Worm (Caenorhabditis elegans) whole organism, L1 larva: ENCODE results near the gene F45D11.11.
"Not testable (repeated sequence)": the region's sequence is repeated elsewhere in the genome, so short reads cannot be mapped to it uniquely, and the experiment has no call there.

ENCODE experiments used
- C34B4.2 ChIP-seq: sonication (generic microtip); optimal IDR thresholded peaks from 2 replicates; lab custom pipeline; 2017; ENCODE audit warnings: mild to moderate bottlenecking, missing genetic modification characterization, missing compliant biosample characterization
- Y116A8C.19 ChIP-seq: sonication (generic microtip); optimal IDR thresholded peaks from 2 replicates; lab custom pipeline; 2016; ENCODE audit warnings: missing compliant biosample characterization, missing genetic modification characterization, borderline replicate concordance
- alr-1 ChIP-seq: fragments of 200-800 bp; sonication (Bioruptor generic); optimal IDR thresholded peaks from 2 replicates; lab custom pipeline; 2018; ENCODE audit warnings: borderline replicate concordance, mild to moderate bottlenecking, missing genetic modification characterization, missing compliant biosample characterization
- aly-2 ChIP-seq: fragments of 150-350 bp; optimal IDR thresholded peaks from 2 replicates; lab custom pipeline; 2014; ENCODE audit warnings: missing biosample characterization, missing genetic modification characterization
- ama-1 ChIP-seq: fragments of 150-350 bp; optimal IDR thresholded peaks from 2 replicates; lab custom pipeline; 2014
- ceh-8 ChIP-seq: fragments of 200-800 bp; sonication (Bioruptor generic); optimal IDR thresholded peaks from 2 replicates; lab custom pipeline; 2018; ENCODE audit warnings: mild to moderate bottlenecking, missing genetic modification characterization, moderate library complexity, missing compliant biosample characterization
- dpl-1 ChIP-seq, 3 experiments: fragments of 150-350 bp in 2 of 3; sonication (generic microtip) in 1 of 3; optimal IDR thresholded peaks; 2 replicates each; lab custom pipeline; 2014 to 2017; ENCODE audit warnings: missing biosample characterization in 3 of 3, missing genetic modification characterization in 3 of 3, missing genetic modification reagents in 3 of 3
- dsc-1 ChIP-seq: sonication (generic microtip); optimal IDR thresholded peaks from 2 replicates; lab custom pipeline; 2016; ENCODE audit warnings: mild to moderate bottlenecking, missing genetic modification characterization, missing compliant biosample characterization
- efl-1 ChIP-seq, 4 experiments: fragments of 150-350 bp; optimal IDR thresholded peaks in 3 of 4; peaks in 1 of 4; 1 replicate in 1 of 4; 2 replicates in 3 of 4; lab custom pipeline; 2014; ENCODE audit warnings: missing biosample characterization in 2 of 4, missing genetic modification characterization in 2 of 4, missing genetic modification reagents in 2 of 4
- egl-13 ChIP-seq: sonication (generic microtip); optimal IDR thresholded peaks from 2 replicates; lab custom pipeline; 2016; ENCODE audit warnings: missing genotype, missing genetic modification reagents, missing genetic modification characterization, missing compliant biosample characterization
- ets-5 ChIP-seq: fragments of 200-800 bp; sonication (Bioruptor generic); IDR thresholded peaks from 2 replicates; pipeline ENCODE4 v1.3.6; 2022; ENCODE audit warnings: missing genetic modification characterization, missing compliant biosample characterization
- fkh-8 ChIP-seq: sonication (generic microtip); optimal IDR thresholded peaks from 2 replicates; lab custom pipeline; 2016; ENCODE audit warnings: mild to moderate bottlenecking, missing genetic modification characterization, missing compliant biosample characterization
- fos-1 ChIP-seq: fragments of 150-350 bp; optimal IDR thresholded peaks from 2 replicates; lab custom pipeline; 2014; ENCODE audit warnings: missing biosample characterization, missing genetic modification characterization
- grh-1 ChIP-seq: fragments of 200-800 bp; sonication (Bioruptor generic); IDR thresholded peaks from 2 replicates; pipeline ENCODE4 v1.3.6; 2022; ENCODE audit warnings: missing genetic modification reagents, missing genetic modification characterization, missing compliant biosample characterization
- hpl-2 ChIP-seq: fragments of 150-350 bp; optimal IDR thresholded peaks from 2 replicates; lab custom pipeline; 2014; ENCODE audit warnings: missing biosample characterization, missing genetic modification reagents, missing genetic modification characterization
- isw-1 ChIP-seq: fragments of 200-800 bp; sonication (Bioruptor generic); IDR thresholded peaks from 2 replicates; pipeline ENCODE4 v1.3.6; 2022; ENCODE audit warnings: missing genetic modification characterization, missing compliant biosample characterization
- jun-1 ChIP-seq: fragments of 150-350 bp; optimal IDR thresholded peaks from 2 replicates; lab custom pipeline; 2014; ENCODE audit warnings: missing biosample characterization, missing genetic modification reagents, missing genetic modification characterization
- lin-13 ChIP-seq: fragments of 150-350 bp; optimal IDR thresholded peaks from 2 replicates; lab custom pipeline; 2014; ENCODE audit warnings: missing biosample characterization, missing genetic modification reagents, missing genetic modification characterization
- lin-14 ChIP-seq: fragments of 200-800 bp; sonication (Bioruptor generic); optimal IDR thresholded peaks from 2 replicates; lab custom pipeline; 2018; ENCODE audit warnings: mild to moderate bottlenecking, missing genetic modification characterization, moderate library complexity, missing compliant biosample characterization
- nhr-19 ChIP-seq: fragments of 200-800 bp; sonication (Bioruptor generic); conservative IDR thresholded peaks from 2 replicates; pipeline ENCODE4 v1.3.6; 2022; ENCODE audit warnings: missing genetic modification characterization, missing compliant biosample characterization
- nhr-28 ChIP-seq: fragments of 150-350 bp; optimal IDR thresholded peaks from 2 replicates; lab custom pipeline; 2014; ENCODE audit warnings: missing biosample characterization, missing genetic modification characterization
- nhr-76 ChIP-seq: sonication (generic microtip); optimal IDR thresholded peaks from 2 replicates; lab custom pipeline; 2017; ENCODE audit warnings: missing biosample characterization, missing genetic modification characterization
- nhr-84 ChIP-seq: sonication (generic microtip); optimal IDR thresholded peaks from 2 replicates; lab custom pipeline; 2017; ENCODE audit warnings: missing biosample characterization, missing genetic modification characterization
- nhr-90 ChIP-seq: sonication (generic microtip); optimal IDR thresholded peaks from 2 replicates; lab custom pipeline; 2016; ENCODE audit warnings: mild to moderate bottlenecking, missing genetic modification characterization, missing compliant biosample characterization; ENCODE audit not compliant: poor library complexity
- pqm-1 ChIP-seq: sonication (generic microtip); optimal IDR thresholded peaks from 3 replicates; lab custom pipeline; 2017; ENCODE audit warnings: missing biosample characterization, missing genetic modification characterization
- sox-4 ChIP-seq: sonication (generic microtip); optimal IDR thresholded peaks from 2 replicates; lab custom pipeline; 2016; ENCODE audit warnings: missing genetic modification characterization, missing compliant biosample characterization
- sptf-1 ChIP-seq: fragments of 150-350 bp; optimal IDR thresholded peaks from 2 replicates; lab custom pipeline; 2014; ENCODE audit warnings: missing biosample characterization, missing genetic modification characterization
- swsn-7 ChIP-seq: sonication (generic microtip); optimal IDR thresholded peaks from 2 replicates; lab custom pipeline; 2016; ENCODE audit warnings: missing genetic modification characterization, missing compliant biosample characterization
- tbx-2 ChIP-seq: sonication (generic microtip); optimal IDR thresholded peaks from 2 replicates; lab custom pipeline; 2016; ENCODE audit warnings: missing genetic modification characterization, missing compliant biosample characterization
- unc-30 ChIP-seq: sonication (generic microtip); optimal IDR thresholded peaks from 2 replicates; lab custom pipeline; 2017; ENCODE audit warnings: missing biosample characterization, missing genetic modification characterization
- unc-62 ChIP-seq: fragments of 150-350 bp; optimal IDR thresholded peaks from 2 replicates; lab custom pipeline; 2014; ENCODE audit warnings: missing biosample characterization, missing genetic modification reagents, missing genetic modification characterization
- unc-86 ChIP-seq: sonication (generic microtip); optimal IDR thresholded peaks from 2 replicates; lab custom pipeline; 2016; ENCODE audit warnings: missing genetic modification characterization, missing compliant biosample characterization
- vab-15 ChIP-seq: sonication (generic microtip); optimal IDR thresholded peaks from 2 replicates; lab custom pipeline; 2017; ENCODE audit warnings: missing genotype, mild to moderate bottlenecking, missing genetic modification characterization, missing compliant biosample characterization
- zag-1 ChIP-seq: fragments of 150-350 bp; optimal IDR thresholded peaks from 2 replicates; lab custom pipeline; 2014; ENCODE audit warnings: missing biosample characterization, missing genetic modification characterization
- zip-4 ChIP-seq: fragments of 200-800 bp; sonication (Bioruptor generic); optimal IDR thresholded peaks from 2 replicates; lab custom pipeline; 2018; ENCODE audit warnings: mild to moderate bottlenecking, missing genetic modification characterization, moderate library complexity, missing compliant biosample characterization
- ztf-11 ChIP-seq, 2 experiments: sonication (generic microtip); optimal IDR thresholded peaks; 2 replicates each; lab custom pipeline; 2016 to 2017; ENCODE audit warnings: missing genetic modification characterization in 2 of 2, missing biosample characterization in 1 of 2, missing compliant biosample characterization in 1 of 2

F45D11.11 gene

ce11 chrII:996112-996511 lies at the start of gene F45D11.11:
Gene F45D11.11 (minus strand): TSS chrII:996212.
- not testable (repeated sequence) for TF ChIP-seq ets-5 (GFP tag; lab: Robert Waterston, UW); nhr-28 (tag; lab: Kevin White, UChicago); nhr-19 (GFP tag; lab: Robert Waterston, UW)

ce11 chrII:1045692-1046091 lies 49.7 kb upstream of the F45D11.11 start, which contains the start of gene str-148:
Gene str-148 (plus strand): TSS chrII:1045992.
- TF ChIP-seq swsn-7 (tag; lab: Kevin White, UChicago) = no peak
- TF ChIP-seq sptf-1 (tag; lab: Kevin White, UChicago) = no peak
- TF ChIP-seq fkh-8 (tag; lab: Kevin White, UChicago) = no peak
- TF ChIP-seq aly-2 (tag; lab: Kevin White, UChicago) = no peak
- no peak for TF ChIP-seq lin-13
- TF ChIP-seq ztf-11 (tag; optimal IDR thresholded peaks at IDR 0.05; lab: Kevin White, UChicago) = no peak
- TF ChIP-seq, all 84 proteins: peak for 0

ce11 chrII:1043932-1044331 lies 47.9 kb upstream of the F45D11.11 start, which contains the start of gene fbxb-45:
Gene fbxb-45 (minus strand): TSS chrII:1044032.
- not testable (repeated sequence) for TF ChIP-seq dsc-1, Y116A8C.19, jun-1 (tag; lab: Kevin White, UChicago)

- TF ChIP-seq ama-1 (lab: Kevin White, UChicago) (no peak), unc-62 (GFP tag; lab: Kevin White, UChicago) (no peak), sox-4 (tag; lab: Kevin White, UChicago) (no peak), C34B4.2 (tag; lab: Kevin White, UChicago) (no peak), nhr-28 (tag; lab: Kevin White, UChicago) (no peak), nhr-90 (tag; lab: Kevin White, UChicago) (no peak), zip-4 (GFP tag; lab: Kevin White, UChicago) (no peak), pqm-1 (no peak), lin-14 (GFP tag; lab: Kevin White, UChicago) (no peak), isw-1 (GFP tag; lab: Robert Waterston, UW) (no peak), ceh-8 (GFP tag; lab: Kevin White, UChicago) (no peak), alr-1 (tag; lab: Kevin White, UChicago) (no peak), dpl-1 (GFP tag; optimal IDR thresholded peaks at IDR 0.05; lab: Kevin White, UChicago) (no peak), unc-30 (tag; lab: Kevin White, UChicago) (no peak)
Measured at ce11 chrII:1042227-1042626, 46.2 kb upstream of the F45D11.11 start, which contains the start of gene fbxb-41. Gene fbxb-41 (minus strand): TSS chrII:1042327.

- no peak for TF ChIP-seq vab-15 (tag; lab: Kevin White, UChicago)
- TF ChIP-seq nhr-84 = no peak
- TF ChIP-seq nhr-76 (tag; lab: Kevin White, UChicago) = no peak
- TF ChIP-seq unc-30 (tag; lab: Kevin White, UChicago) = no peak
- TF ChIP-seq hpl-2 (GFP tag; lab: Kevin White, UChicago) = no peak
- no peak for TF ChIP-seq zag-1 (tag; lab: Kevin White, UChicago)
- no peak for TF ChIP-seq fos-1 (tag; lab: Kevin White, UChicago)
- TF ChIP-seq grh-1 (GFP tag; lab: Robert Waterston, UW) = no peak
- no peak for TF ChIP-seq tbx-2 (tag; lab: Kevin White, UChicago)
- TF ChIP-seq egl-13 = no peak
- no peak for TF ChIP-seq efl-1 (optimal IDR thresholded peaks at IDR 0.05; lab: Kevin White, UChicago)
- TF ChIP-seq efl-1 (GFP tag; optimal IDR thresholded peaks at IDR 0.05 in 1 of 2; lab: Kevin White, UChicago) = no peak
- no peak for TF ChIP-seq ztf-11 (tag; optimal IDR thresholded peaks at IDR 0.05; lab: Kevin White, UChicago)
- TF ChIP-seq unc-86 (tag; lab: Kevin White, UChicago) = no peak
Measured at ce11 chrII:1040464-1040863, 44.5 kb upstream of the F45D11.11 start, which contains the start of gene fbxb-39. Gene fbxb-39 (minus strand): TSS chrII:1040564.
